Fruit fly (Drosophila melanogaster): Measurements from ENCODE around the gene CG4598.
A peak's percentile ranks its signal among the peaks of the same experiment; 100 is the strongest.

Gene CG4598

DNA sequence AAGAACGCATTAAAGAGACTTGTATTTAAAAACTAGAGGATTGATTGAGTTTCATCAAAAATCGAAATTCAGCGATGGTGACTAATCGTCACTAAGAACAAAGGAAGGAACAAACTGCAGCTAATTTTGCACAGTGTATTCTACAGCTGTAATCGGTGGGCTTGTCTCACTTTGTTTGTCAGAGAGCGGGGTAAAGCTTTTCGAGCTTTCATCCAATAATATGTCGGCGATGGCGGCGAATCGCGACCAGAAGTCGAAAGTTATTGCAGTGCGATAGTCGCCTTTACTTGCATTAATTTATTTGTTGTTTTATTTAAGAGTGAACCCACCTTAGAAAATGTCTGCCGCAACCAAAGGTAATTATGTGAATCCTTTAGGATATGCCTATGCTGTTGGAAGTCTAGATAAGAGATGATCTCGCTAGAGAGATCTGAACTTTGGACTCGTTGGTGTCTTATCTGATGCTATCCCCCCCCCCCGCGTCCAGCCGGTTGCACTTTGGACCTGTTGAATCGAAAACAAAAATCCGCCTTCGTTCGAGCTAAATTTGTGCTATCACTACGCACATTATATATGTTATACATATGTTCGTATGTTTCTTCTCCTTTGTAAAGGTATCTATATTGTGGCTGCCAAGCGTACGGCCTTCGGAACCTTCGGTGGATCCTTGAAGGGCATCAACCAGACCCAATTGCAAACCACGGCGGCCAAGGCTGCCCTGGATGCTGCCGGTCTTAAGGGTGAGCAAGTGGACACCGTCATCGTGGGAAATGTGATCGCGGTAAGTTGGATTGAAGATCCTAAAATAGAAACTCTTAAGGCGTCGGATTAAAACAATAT lies 3.2 kb upstream of the CG4598 start, which contains the start of gene yip2 (continued):
- TF ChIP-seq abd-A (tag; optimal IDR thresholded peaks at IDR 0.05) (no peak), CG17612 (GFP tag; IDR thresholded peaks at IDR 0.05) (no peak), HmgD (GFP tag; optimal IDR thresholded peaks at IDR 0.05) (no peak), chinmo (GFP tag; IDR thresholded peaks at IDR 0.05; ENCODE audit: partially characterized antibody) (peak; percentile 94), HHEX (GFP tag; optimal IDR thresholded peaks at IDR 0.05) (peak; percentile 43), sim (GFP tag; IDR thresholded peaks at IDR 0.05) (no peak), vvl (GFP tag; IDR thresholded peaks at IDR 0.05) (peak; percentile 83), CG10147 (GFP tag; optimal IDR thresholded peaks at IDR 0.05) (peak; percentile 19), CG16863 (GFP tag; optimal IDR thresholded peaks at IDR 0.05) (peak; percentile 58), CG13123 (GFP tag; optimal IDR thresholded peaks at IDR 0.05) (no peak), repo (GFP tag; optimal IDR thresholded peaks at IDR 0.05) (no peak), CG7745 (tag; optimal IDR thresholded peaks at IDR 0.05) (no peak), Optix (GFP tag; IDR thresholded peaks at IDR 0.05) (no peak; the same call in 2 of the 3 replicates), mirr (GFP tag; optimal IDR thresholded peaks at IDR 0.05) (peak; percentile 87), CG34224 (GFP tag; IDR thresholded peaks at IDR 0.05; ENCODE audit: partially characterized antibody) (no peak), CG1792 (GFP tag; optimal IDR thresholded peaks at IDR 0.05) (peak; percentile 48), CG17186 (GFP tag; optimal IDR thresholded peaks at IDR 0.05) (no peak), CG13894 (tag; optimal IDR thresholded peaks at IDR 0.05) (peak; percentile 65), CG16815 (GFP tag; optimal IDR thresholded peaks at IDR 0.05) (no peak), Dbx (GFP tag; IDR thresholded peaks at IDR 0.05) (peak; percentile 59), CG8944 (GFP tag; optimal IDR thresholded peaks at IDR 0.05) (peak; percentile 21), zf30C (GFP tag; optimal IDR thresholded peaks at IDR 0.05) (peak; percentile 88), pita (GFP tag; optimal IDR thresholded peaks at IDR 0.05) (no peak), danr (GFP tag; IDR thresholded peaks at IDR 0.05) (no peak), PHDP (tag; optimal IDR thresholded peaks at IDR 0.05) (peak; percentile 71), Lhr (GFP tag; optimal IDR thresholded peaks at IDR 0.05) (no peak), dm (GFP tag; optimal IDR thresholded peaks at IDR 0.05) (no peak), CG7987 (GFP tag; optimal IDR thresholded peaks at IDR 0.05) (peak; percentile 37), ssp (GFP tag; IDR thresholded peaks at IDR 0.05) (no peak), CG8281 (tag; optimal IDR thresholded peaks at IDR 0.05) (no peak), Rfx (GFP tag; IDR thresholded peaks at IDR 0.05) (peak; percentile 81), yki (optimal IDR thresholded peaks at IDR 0.05) (no peak), Hsf (GFP tag; optimal IDR thresholded peaks at IDR 0.05) (peak; percentile 62), Neu2 (GFP tag; optimal IDR thresholded peaks at IDR 0.05; ENCODE audit: borderline replicate concordance) (no peak), br (optimal IDR thresholded peaks at IDR 0.05) (no peak), CG16779 (GFP tag; IDR thresholded peaks at IDR 0.05) (0 out of 2 replicates have a peak, but pooled peaks have one; percentile 12), CG12299 (tag; optimal IDR thresholded peaks at IDR 0.05) (peak; percentile 10), exex (tag; optimal IDR thresholded peaks at IDR 0.05) (peak; percentile 57), CG12769 (tag; optimal IDR thresholded peaks at IDR 0.05) (peak; percentile 74), CG4617 (GFP tag; optimal IDR thresholded peaks at IDR 0.05; ENCODE audit: borderline replicate concordance) (no peak), p53 (GFP tag; optimal IDR thresholded peaks at IDR 0.05) (no peak), HLH4C (GFP tag; IDR thresholded peaks at IDR 0.05; ENCODE audit: partially characterized antibody) (no peak), Camta (GFP tag; optimal IDR thresholded peaks at IDR 0.05) (no peak), CG3838 (GFP tag; optimal IDR thresholded peaks at IDR 0.05) (no peak), gce (GFP tag; IDR thresholded peaks at IDR 0.05) (peak; percentile 64; the same call in 1 of the 3 replicates), CG10462 (GFP tag; optimal IDR thresholded peaks at IDR 0.05) (peak; percentile 18), CG9609 (GFP tag; optimal IDR thresholded peaks at IDR 0.05) (peak; percentile 39), sisA (GFP tag; IDR thresholded peaks at IDR 0.05) (0 out of 2 replicates have a peak, but pooled peaks have one; percentile 17), otp (GFP tag; IDR thresholded peaks at IDR 0.05) (peak; percentile 53; the same call in 1 of the 3 replicates), sens-2 (GFP tag; IDR thresholded peaks at IDR 0.05) (peak; percentile 45; the same call in 1 of the 2 replicates)

Data from whole organism, embryonic.